Fruit fly (Drosophila melanogaster): ENCODE measurements around the gene CG5421.

CG5421 gene

dm6 chr2L:12434535-12434938 is 13.4 kb downstream of the CG5421 start, which contains the start of gene SC35 (continued):
- TF ChIP-seq CG11560 (tag; IDR thresholded peaks at IDR 0.05), result no peak
- TF ChIP-seq gro (GFP tag; optimal IDR thresholded peaks at IDR 0.05), result peak; percentile 12
- TF ChIP-seq hbn (GFP tag; IDR thresholded peaks at IDR 0.05; ENCODE audit: partially characterized antibody), result 0 out of 2 replicates have a peak, but pooled peaks have one; percentile 22
- TF ChIP-seq otp (GFP tag; IDR thresholded peaks at IDR 0.05), result 0 out of 3 replicates have a peak, but pooled peaks have one; percentile 0
- peak; percentile 79; the same call in 1 of the 4 replicates for TF ChIP-seq chinmo (GFP tag; IDR thresholded peaks at IDR 0.05; ENCODE audit: partially characterized antibody)
- TF ChIP-seq ranshi (GFP tag; IDR thresholded peaks at IDR 0.05), result no peak
- TF ChIP-seq CG6813 (GFP tag; optimal IDR thresholded peaks at IDR 0.05), result peak; percentile 21
- no peak for TF ChIP-seq CG8290 (GFP tag; optimal IDR thresholded peaks at IDR 0.05)
- TF ChIP-seq CG8290 (tag; optimal IDR thresholded peaks at IDR 0.05), result peak in 1 of 2 experiments; percentile 58
- TF ChIP-seq MESR4 (GFP tag; optimal IDR thresholded peaks at IDR 0.05), result peak; percentile 96
- no peak for TF ChIP-seq CG9215 (GFP tag; IDR thresholded peaks at IDR 0.05)
- peak; percentile 7 for TF ChIP-seq kah (GFP tag; optimal IDR thresholded peaks at IDR 0.05)
- TF ChIP-seq CG30403 (GFP tag; optimal IDR thresholded peaks at IDR 0.05), result no peak
- 0 out of 2 replicates have a peak, but pooled peaks have one; percentile 23 for TF ChIP-seq Bgb (GFP tag; IDR thresholded peaks at IDR 0.05; ENCODE audit: partially characterized antibody)
- TF ChIP-seq pzg (GFP tag; optimal IDR thresholded peaks at IDR 0.05), result peak; percentile 82
- TF ChIP-seq HmgZ (tag; optimal IDR thresholded peaks at IDR 0.05), result peak; percentile 36
- no peak for TF ChIP-seq danr (GFP tag; IDR thresholded peaks at IDR 0.05)
- TF ChIP-seq CG4617 (GFP tag; optimal IDR thresholded peaks at IDR 0.05; ENCODE audit: borderline replicate concordance), result peak; percentile 65
- peak; percentile 69 for TF ChIP-seq CG12769 (tag; optimal IDR thresholded peaks at IDR 0.05)
- peak; percentile 83 for TF ChIP-seq dm (GFP tag; optimal IDR thresholded peaks at IDR 0.05)
- peak; percentile 13 for TF ChIP-seq gfzf (GFP tag; optimal IDR thresholded peaks at IDR 0.05)
- no peak for TF ChIP-seq CG30431 (GFP tag; optimal IDR thresholded peaks at IDR 0.05)
- TF ChIP-seq crp (GFP tag; optimal IDR thresholded peaks at IDR 0.05), result peak in 1 of 2 experiments; percentile 67
- peak; percentile 40 for TF ChIP-seq CG7987 (GFP tag; optimal IDR thresholded peaks at IDR 0.05)
- peak; percentile 53 for TF ChIP-seq Sry-β (GFP tag; optimal IDR thresholded peaks at IDR 0.05)
- peak; percentile 37 for TF ChIP-seq CG1603 (tag; optimal IDR thresholded peaks at IDR 0.05)
- peak; percentile 86 for TF ChIP-seq sd (tag; optimal IDR thresholded peaks at IDR 0.05)
- peak; percentile 14 for TF ChIP-seq her (GFP tag; optimal IDR thresholded peaks at IDR 0.05)
- TF ChIP-seq Stat92E (GFP tag; optimal IDR thresholded peaks at IDR 0.05), result peak in 1 of 3 experiments; percentile 14
- peak; percentile 50 for TF ChIP-seq ftz-f1 (GFP tag; optimal IDR thresholded peaks at IDR 0.05)

- TF ChIP-seq CG7357 (GFP tag; IDR thresholded peaks at IDR 0.05) (peak; percentile 78), CG7839 (tag; optimal IDR thresholded peaks at IDR 0.05) (peak; percentile 89), CG14860 (GFP tag; IDR thresholded peaks at IDR 0.05; ENCODE audit: partially characterized antibody) (no peak; the same call in 1 of the 3 replicates), Asciz (GFP tag; optimal IDR thresholded peaks at IDR 0.05) (no peak), Usf (GFP tag; optimal IDR thresholded peaks at IDR 0.05) (peak; percentile 51), tna (GFP tag; IDR thresholded peaks at IDR 0.05; ENCODE audit: partially characterized antibody) (no peak; the same call in 1 of the 2 replicates), B-H2 (GFP tag; optimal IDR thresholded peaks at IDR 0.05) (peak; percentile 81), CG11093 (GFP tag; IDR thresholded peaks at IDR 0.05) (peak; percentile 39; the same call in 1 of the 3 replicates), Dref (GFP tag; IDR thresholded peaks at IDR 0.05) (peak; percentile 71), exex (tag; optimal IDR thresholded peaks at IDR 0.05) (peak; percentile 10), knrl (GFP tag; IDR thresholded peaks at IDR 0.05; ENCODE audit: partially characterized antibody) (peak; percentile 68), Ptx1 (GFP tag; IDR thresholded peaks at IDR 0.05) (peak; percentile 87), CG33213 (GFP tag; optimal IDR thresholded peaks at IDR 0.05) (no peak), sob (GFP tag; IDR thresholded peaks at IDR 0.05) (peak; percentile 68; the same call in 1 of the 2 replicates), fd102C (GFP tag; optimal IDR thresholded peaks at IDR 0.05) (no peak), CG31365 (tag; optimal IDR thresholded peaks at IDR 0.05) (no peak), vnd (GFP tag; IDR thresholded peaks at IDR 0.05; ENCODE audit: partially characterized antibody) (0 out of 3 replicates have a peak, but pooled peaks have one; percentile 43), Poxn (GFP tag; IDR thresholded peaks at IDR 0.05) (no peak)
These were observed 14.0 kb downstream of the CG5421 start, which contains the start of gene eRF3 for dm6 chr2L:12433712-12434534. Gene eRF3 (plus strand): TSS chr2L:12434452.

Data from whole organism, embryonic.